Worm (Caenorhabditis elegans) whole organism, midembryonic: ENCODE results near the gene T26C12.3.
"Not testable (repeated sequence)": the region's sequence is repeated elsewhere in the genome, so short reads cannot be mapped to it uniquely, and the experiment has no call there.

Source experiments
- ref-1 ChIP-seq: fragments of 200-800 bp; sonication (Bioruptor generic); conservative IDR thresholded peaks from 2 replicates; pipeline ENCODE4 v1.3.6; 2022; ENCODE audit warnings: missing genetic modification reagents, missing genetic modification characterization, missing compliant biosample characterization
- tab-1 ChIP-seq: fragments of 200-800 bp; sonication (Bioruptor generic); IDR thresholded peaks from 2 replicates; pipeline ENCODE4 v1.3.6; 2022; ENCODE audit warnings: missing genetic modification characterization, missing compliant biosample characterization
- ztf-29 ChIP-seq: fragments of 200-800 bp; sonication (Bioruptor generic); IDR thresholded peaks from 2 replicates; pipeline ENCODE4 v1.3.6; 2022; ENCODE audit warnings: missing genetic modification reagents, missing genetic modification characterization, missing compliant biosample characterization

DNA sequence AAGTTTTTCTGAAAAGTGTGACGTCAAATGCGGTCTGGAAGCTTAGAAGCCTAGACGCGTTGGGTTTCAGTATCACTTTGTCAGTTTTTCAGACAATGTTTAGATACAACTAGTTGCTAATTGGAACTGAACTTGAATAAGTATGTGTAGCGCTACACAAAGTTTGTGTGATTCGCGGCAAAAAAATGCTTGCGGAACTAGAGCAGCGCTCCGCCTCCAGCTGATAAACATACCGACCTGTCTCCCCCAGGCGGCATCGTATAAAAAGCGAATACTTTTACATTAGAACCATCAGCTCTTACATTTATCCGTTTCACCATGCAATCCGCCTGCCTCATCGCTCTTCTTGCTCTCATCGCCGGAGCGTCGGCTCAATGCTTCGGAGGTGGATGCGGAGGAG is 30.5 kb upstream of the T26C12.3 start, which contains the start of gene idpp-12:
- TF ChIP-seq tab-1 (GFP tag; lab: Robert Waterston, UW); ref-1 (GFP tag; lab: Robert Waterston, UW); ztf-29: not testable (repeated sequence)
